Fruit fly (Drosophila melanogaster) whole organism, embryonic: ENCODE results near the gene Naam.

Source experiments
- Bgb ChIP-seq: fragments of 200-800 bp; sonication (Bioruptor generic); IDR thresholded peaks from 2 replicates; pipeline ENCODE4 v1.3.6; 2022; ENCODE audit warnings: missing biosample characterization, missing genetic modification characterization; ENCODE audit not compliant: partially characterized antibody
- CG10147 ChIP-seq: fragments of 200-800 bp; sonication (Bioruptor generic); optimal IDR thresholded peaks from 2 replicates; lab custom pipeline; 2019; ENCODE audit warnings: missing biosample characterization, mild to moderate bottlenecking, missing genetic modification characterization, moderate library complexity
- CG10274 ChIP-seq: fragments of 200-800 bp; sonication (Bioruptor generic); optimal IDR thresholded peaks from 3 replicates; lab custom pipeline; 2017; ENCODE audit warnings: missing biosample characterization, mild to moderate bottlenecking, missing genetic modification characterization
- CG10321 ChIP-seq: fragments of 200-800 bp; sonication (Bioruptor generic); IDR thresholded peaks from 2 replicates; pipeline ENCODE4 v1.3.6; 2022; ENCODE audit warnings: missing biosample characterization, missing genetic modification characterization
- CG13296 ChIP-seq: fragments of 200-800 bp; sonication (Bioruptor generic); optimal IDR thresholded peaks from 3 replicates; lab custom pipeline; 2018; ENCODE audit warnings: missing biosample characterization, mild to moderate bottlenecking, missing genetic modification characterization
- CG15514 ChIP-seq: fragments of 200-800 bp; sonication (Bioruptor generic); optimal IDR thresholded peaks from 3 replicates; lab custom pipeline; 2017; ENCODE audit warnings: missing biosample characterization, missing genetic modification characterization, mild to moderate bottlenecking, moderate library complexity, missing genetic modification reagents
- CG1603 ChIP-seq: fragments of 200-800 bp; sonication (Bioruptor generic); optimal IDR thresholded peaks from 2 replicates; lab custom pipeline; 2019; ENCODE audit warnings: missing biosample characterization, mild to moderate bottlenecking, missing genetic modification characterization, moderate library complexity
- CG16863 ChIP-seq: fragments of 200-800 bp; sonication (Bioruptor generic); optimal IDR thresholded peaks from 3 replicates; lab custom pipeline; 2016; ENCODE audit warnings: missing biosample characterization, missing genetic modification characterization
- CG1832 ChIP-seq: fragments of 200-800 bp; sonication (Bioruptor generic); optimal IDR thresholded peaks from 2 replicates; lab custom pipeline; 2017; ENCODE audit warnings: missing biosample characterization, mild to moderate bottlenecking, missing genetic modification characterization, inconsistent platforms
- CG34224 ChIP-seq: fragments of 200-800 bp; sonication (Bioruptor generic); IDR thresholded peaks from 3 replicates; pipeline ENCODE4 v1.3.6; 2022; ENCODE audit warnings: missing biosample characterization, missing genetic modification characterization; ENCODE audit not compliant: partially characterized antibody
- CG34422 ChIP-seq: fragments of 200-800 bp; sonication (Bioruptor generic); IDR thresholded peaks from 3 replicates; pipeline ENCODE4 v1.3.6; 2022; ENCODE audit warnings: missing biosample characterization, missing genetic modification characterization
- CG3726 ChIP-seq: fragments of 200-800 bp; sonication (Bioruptor generic); IDR thresholded peaks from 3 replicates; pipeline ENCODE4, ENCODE4 v1.3.6; 2022; ENCODE audit warnings: missing biosample characterization, missing genetic modification characterization
- CG3838 ChIP-seq: fragments of 200-800 bp; sonication (Bioruptor generic); optimal IDR thresholded peaks from 3 replicates; lab custom pipeline; 2016; ENCODE audit warnings: missing biosample characterization, missing genetic modification characterization
- CG6791 ChIP-seq: fragments of 200-800 bp; sonication (Bioruptor generic); IDR thresholded peaks from 3 replicates; pipeline ENCODE4 v1.3.6; 2022; ENCODE audit warnings: missing biosample characterization, missing genetic modification characterization; ENCODE audit not compliant: partially characterized antibody
- CG8478 ChIP-seq: fragments of >200 bp; optimal IDR thresholded peaks from 2 replicates; lab custom pipeline; 2018
- CG8944 ChIP-seq: fragments of 200-800 bp; sonication (Bioruptor generic); optimal IDR thresholded peaks from 3 replicates; lab custom pipeline; 2016; ENCODE audit warnings: missing biosample characterization, missing genetic modification characterization
- CG9437 ChIP-seq: fragments of 200-800 bp; sonication (Bioruptor generic); optimal IDR thresholded peaks from 2 replicates; lab custom pipeline; 2018; ENCODE audit warnings: missing biosample characterization, mild to moderate bottlenecking, missing genetic modification characterization
- CTCF ChIP-seq: fragments of 200-800 bp; sonication (Bioruptor generic); optimal IDR thresholded peaks from 2 replicates; lab custom pipeline; 2017; ENCODE audit warnings: missing biosample characterization, mild to moderate bottlenecking, missing genetic modification characterization, moderate library complexity
- Camta ChIP-seq: fragments of 200-800 bp; sonication (Bioruptor generic); optimal IDR thresholded peaks from 2 replicates; lab custom pipeline; 2016; ENCODE audit warnings: missing biosample characterization, missing genetic modification characterization
- Ets65A ChIP-seq: fragments of 200-800 bp; sonication (Bioruptor generic); peaks from one replicate; lab custom pipeline; 2016; ENCODE audit warnings: missing biosample characterization, missing genetic modification characterization
- Hey ChIP-seq: fragments of 200-800 bp; sonication (Bioruptor generic); optimal IDR thresholded peaks from 3 replicates; lab custom pipeline; 2018; ENCODE audit warnings: missing biosample characterization, mild to moderate bottlenecking, missing genetic modification characterization
- MBD-R2 ChIP-seq: fragments of 200-800 bp; sonication (Bioruptor generic); IDR thresholded peaks from 2 replicates; pipeline ENCODE4 v1.3.6; 2022; ENCODE audit warnings: missing biosample characterization, missing genetic modification characterization
- Mad ChIP-seq: fragments of 200-800 bp; sonication (Bioruptor generic); optimal IDR thresholded peaks from 2 replicates; lab custom pipeline; 2016; ENCODE audit warnings: missing biosample characterization, missing genetic modification characterization
- Trl ChIP-seq, 3 experiments: fragments of >200 bp in 2 of 3; fragments of 200-800 bp in 1 of 3; sonication (Bioruptor generic) in 1 of 3; optimal IDR thresholded peaks; 2 replicates in 1 of 3; 3 replicates in 2 of 3; lab custom pipeline; 2016 to 2017; ENCODE audit warnings: missing biosample characterization in 1 of 3, missing genetic modification characterization in 1 of 3
- abd-A ChIP-seq: fragments of 200-800 bp; sonication (Bioruptor generic); optimal IDR thresholded peaks from 3 replicates; lab custom pipeline; 2019; ENCODE audit warnings: missing biosample characterization, mild to moderate bottlenecking, missing genetic modification characterization, moderate library complexity
- chinmo ChIP-seq: fragments of 200-800 bp; sonication (Bioruptor generic); IDR thresholded peaks from 4 replicates; pipeline ENCODE4 v1.3.6; 2022; ENCODE audit warnings: missing biosample characterization, missing genetic modification characterization; ENCODE audit not compliant: partially characterized antibody
- crp ChIP-seq, 2 experiments: fragments of 200-800 bp; sonication (Bioruptor generic); optimal IDR thresholded peaks; 2 replicates in 1 of 2; 3 replicates in 1 of 2; lab custom pipeline; 2017; ENCODE audit warnings: missing biosample characterization in 2 of 2, missing genetic modification characterization in 2 of 2, mild to moderate bottlenecking in 1 of 2, moderate library complexity in 1 of 2
- dan ChIP-seq: fragments of 200-800 bp; sonication (Bioruptor generic); IDR thresholded peaks from 2 replicates; pipeline ENCODE4 v1.3.6; 2022; ENCODE audit warnings: missing biosample characterization, missing genetic modification characterization
- danr ChIP-seq: fragments of 200-800 bp; sonication (Bioruptor generic); IDR thresholded peaks from 2 replicates; pipeline ENCODE4 v1.3.6; 2022; ENCODE audit warnings: missing biosample characterization, missing genetic modification characterization
- esg ChIP-seq: fragments of 200-800 bp; sonication (Bioruptor generic); conservative IDR thresholded peaks from 2 replicates; pipeline ENCODE4 v1.3.6; 2022; ENCODE audit warnings: missing biosample characterization, missing genetic modification characterization
- ewg ChIP-seq: fragments of 200-800 bp; sonication (Bioruptor generic); optimal IDR thresholded peaks from 3 replicates; lab custom pipeline; 2017; ENCODE audit warnings: mild to moderate bottlenecking, missing biosample characterization, missing genetic modification reagents, missing genetic modification characterization
- ham ChIP-seq: fragments of 200-800 bp; sonication (Bioruptor generic); IDR thresholded peaks from 2 replicates; pipeline ENCODE4 v1.3.6; 2022; ENCODE audit warnings: missing biosample characterization, missing genetic modification characterization
- hbn ChIP-seq: fragments of 200-800 bp; sonication (Bioruptor generic); IDR thresholded peaks from 2 replicates; pipeline ENCODE4 v1.3.6; 2022; ENCODE audit warnings: missing biosample characterization, missing genetic modification characterization; ENCODE audit not compliant: partially characterized antibody
- kah ChIP-seq: fragments of 200-800 bp; sonication (Bioruptor generic); optimal IDR thresholded peaks from 2 replicates; lab custom pipeline; 2018; ENCODE audit warnings: missing biosample characterization, mild to moderate bottlenecking, missing genetic modification characterization
- onecut ChIP-seq: fragments of 200-800 bp; sonication (Bioruptor generic); IDR thresholded peaks from 2 replicates; pipeline ENCODE4 v1.3.6; 2022; ENCODE audit warnings: missing biosample characterization, missing genetic modification characterization
- scrt ChIP-seq: fragments of 200-800 bp; sonication (Bioruptor generic); optimal IDR thresholded peaks from 2 replicates; lab custom pipeline; 2018; ENCODE audit warnings: missing biosample characterization, mild to moderate bottlenecking, missing genetic modification characterization, moderate library complexity
- seq ChIP-seq: fragments of 200-800 bp; sonication (Bioruptor generic); IDR thresholded peaks from 2 replicates; pipeline ENCODE4 v1.3.6; 2022; ENCODE audit warnings: missing biosample characterization, missing genetic modification characterization
- sob ChIP-seq: fragments of 200-800 bp; sonication (Bioruptor generic); IDR thresholded peaks from 2 replicates; pipeline ENCODE4 v1.3.6; 2022; ENCODE audit warnings: missing biosample characterization, missing genetic modification characterization
- sr ChIP-seq: fragments of 200-800 bp; sonication (Bioruptor generic); IDR thresholded peaks from 3 replicates; pipeline ENCODE4 v1.3.6; 2022; ENCODE audit warnings: missing biosample characterization, missing genetic modification characterization
- tll ChIP-seq, 2 experiments: fragments of 200-800 bp in 1 of 2; fragments of >200 bp in 1 of 2; sonication (Bioruptor generic) in 1 of 2; optimal IDR thresholded peaks; 2 replicates each; lab custom pipeline; 2017 to 2019; ENCODE audit warnings: missing biosample characterization in 2 of 2, missing genetic modification characterization in 2 of 2, mild to moderate bottlenecking in 1 of 2, moderate library complexity in 1 of 2
- unc-4 ChIP-seq: fragments of 200-800 bp; sonication (Bioruptor generic); IDR thresholded peaks from 2 replicates; pipeline ENCODE4 v1.3.6; 2022; ENCODE audit warnings: missing biosample characterization, missing genetic modification characterization; ENCODE audit not compliant: partially characterized antibody

Gene Naam

DNA sequence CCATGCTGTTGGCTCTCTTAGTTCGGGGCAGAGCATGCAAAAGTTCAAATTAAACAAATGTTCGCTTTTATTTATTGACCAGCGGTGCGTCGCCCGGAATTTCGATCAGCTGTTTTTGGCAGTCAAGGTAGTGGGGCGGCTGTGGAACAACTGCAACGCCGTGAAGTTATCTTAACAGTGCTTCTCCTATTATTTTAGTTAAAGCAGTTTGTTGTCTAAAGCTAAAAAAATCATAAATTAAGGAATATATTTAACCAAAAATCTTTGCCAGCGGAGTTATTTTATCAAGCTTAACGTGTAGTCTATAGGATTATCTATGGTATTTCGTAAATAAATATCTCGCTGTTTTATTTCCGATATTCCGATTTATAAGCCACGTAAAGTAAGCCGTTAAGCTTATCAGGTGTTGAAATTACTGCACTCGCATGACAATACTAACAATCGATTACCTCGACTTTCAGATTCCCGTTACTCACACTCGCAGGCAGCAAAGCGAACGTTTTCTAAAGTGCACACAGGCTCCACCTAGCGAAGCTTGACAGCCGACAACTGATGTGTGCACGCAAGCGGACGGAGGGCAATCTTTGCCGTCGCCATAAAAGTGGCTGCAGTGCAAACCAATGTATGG is 22.8 kb upstream of the Naam start, which contains the start of the genes CG6195 and CG31220 (continued):
- peak; percentile 23 for TF ChIP-seq Camta (GFP tag; lab: Kevin White, UChicago)

DNA sequence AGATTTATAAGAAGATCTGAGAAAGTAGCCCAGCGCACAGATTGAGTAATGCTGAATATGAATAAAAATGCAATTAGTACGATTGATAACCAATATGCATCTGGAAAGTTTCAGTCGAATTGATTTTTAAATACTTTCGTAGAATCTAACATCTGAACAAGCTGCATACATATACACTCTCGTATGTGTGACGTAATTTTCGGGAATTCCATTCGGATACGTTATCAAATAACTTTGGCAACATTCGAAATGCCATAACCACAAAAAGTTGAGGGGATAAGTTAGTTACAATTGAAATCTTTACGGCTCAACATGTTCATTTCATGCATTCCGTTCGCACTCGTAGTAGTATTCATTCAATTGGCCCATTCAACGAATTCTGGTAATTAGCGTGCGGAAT is 20.5 kb upstream of the Naam start, which contains the start of gene CG31219:
TSS of gene CG31219 (plus strand) at position 301 of the 400 bp plus-strand sequence.
- TF ChIP-seq chinmo (GFP tag; lab: Robert Waterston, UW) (no peak), CG16863 (GFP tag; lab: Kevin White, UChicago) (no peak)

DNA sequence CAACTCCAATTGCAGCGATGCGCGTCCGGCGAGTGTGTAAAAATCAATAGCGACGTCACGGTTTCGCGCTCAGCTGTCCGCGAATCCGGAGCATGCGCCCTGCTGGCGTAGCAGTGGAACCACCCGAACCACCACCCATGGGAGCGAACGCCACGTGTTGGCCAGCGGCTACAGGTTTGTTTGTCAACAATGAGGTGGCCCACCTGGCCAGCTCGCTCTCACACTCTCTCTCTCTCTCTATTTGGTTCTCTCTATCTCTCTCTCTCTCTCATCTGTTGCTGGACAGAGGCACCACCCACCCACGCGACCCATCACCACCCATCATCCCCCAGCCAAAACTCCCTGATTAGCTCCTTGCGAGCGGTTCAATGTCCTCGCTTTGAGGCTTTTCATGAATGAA is 14.8 kb upstream of the Naam start:
- peak; percentile 46 for TF ChIP-seq CG1832 (GFP tag; lab: Kevin White, UChicago)
- peak; percentile 78; the same call in 2 of the 3 replicates for TF ChIP-seq CG34422 (GFP tag; lab: Robert Waterston, UW)
- peak; percentile 6 for TF ChIP-seq Ets65A (GFP tag; lab: Kevin White, UChicago)
- TF ChIP-seq unc-4 = peak; percentile 25; the same call in 1 of the 2 replicates
- no peak for TF ChIP-seq Camta (GFP tag; lab: Kevin White, UChicago)
- peak; percentile 66 for TF ChIP-seq CG15514 (GFP tag; lab: Kevin White, UChicago)
- no peak for TF ChIP-seq esg (GFP tag; lab: Robert Waterston, UW)
- peak; percentile 99 for TF ChIP-seq onecut (GFP tag; lab: Robert Waterston, UW)
- TF ChIP-seq sob (GFP tag; lab: Robert Waterston, UW) = no peak
- TF ChIP-seq sr (GFP tag; lab: Robert Waterston, UW) = 0 out of 3 replicates have a peak, but pooled peaks have one; percentile 6
- TF ChIP-seq hbn (GFP tag; lab: Robert Waterston, UW) = 0 out of 2 replicates have a peak, but pooled peaks have one; percentile 25
- TF ChIP-seq CG34224 (GFP tag; lab: Robert Waterston, UW) = peak; percentile 45; the same call in 2 of the 3 replicates
- no peak for TF ChIP-seq CG1603 (tag; lab: Kevin White, UChicago)
- TF ChIP-seq scrt (GFP tag; lab: Kevin White, UChicago) = peak; percentile 99
- no peak for TF ChIP-seq CG3726 (GFP tag; lab: Robert Waterston, UW)
- TF ChIP-seq kah (GFP tag; lab: Kevin White, UChicago) = peak; percentile 0
- peak; percentile 51 to 72 for TF ChIP-seq Trl (optimal IDR thresholded peaks at IDR 0.05; lab: Kevin White, UChicago)
- no peak for TF ChIP-seq Trl (GFP tag; optimal IDR thresholded peaks at IDR 0.05; lab: Kevin White, UChicago)
- peak; percentile 95 for TF ChIP-seq ewg (GFP tag; lab: Kevin White, UChicago)
- peak; percentile 11; the same call in 1 of the 2 replicates for TF ChIP-seq Bgb
- peak; percentile 71 for TF ChIP-seq MBD-R2 (GFP tag; lab: Robert Waterston, UW)
- peak in 1 of 2 experiments; percentile 57 for TF ChIP-seq crp (GFP tag; optimal IDR thresholded peaks at IDR 0.05; lab: Kevin White, UChicago)
- TF ChIP-seq seq (GFP tag; lab: Robert Waterston, UW) = peak; percentile 73; the same call in 1 of the 2 replicates
- peak; percentile 44 for TF ChIP-seq Hey (tag; lab: Kevin White, UChicago)
- peak; percentile 56 for TF ChIP-seq CG8478
- 0 out of 2 replicates have a peak, but pooled peaks have one; percentile 13 for TF ChIP-seq CG10321
- TF ChIP-seq, all 482 proteins: peak for 20

DNA sequence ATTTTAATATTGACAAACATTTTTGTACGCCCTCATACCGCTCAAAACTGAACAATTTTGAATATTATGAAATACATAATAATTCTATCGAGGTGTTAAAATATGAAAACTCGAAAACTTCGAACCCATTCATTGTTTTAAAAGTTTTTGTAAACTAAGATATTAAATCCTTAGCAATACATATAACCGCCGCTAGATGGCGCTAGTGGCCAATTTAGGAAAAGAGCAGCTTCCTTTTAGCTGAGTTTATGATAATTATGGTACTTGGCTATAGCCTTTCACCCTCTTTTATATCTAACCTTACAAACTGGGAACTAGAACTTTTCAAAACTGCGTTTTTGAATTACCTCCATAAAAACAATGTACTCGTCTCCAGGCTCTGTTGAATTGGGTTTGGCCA is 14.0 kb upstream of the Naam start:
- TF ChIP-seq dan (no peak), CTCF (GFP tag; lab: Kevin White, UChicago) (peak; percentile 61)

DNA sequence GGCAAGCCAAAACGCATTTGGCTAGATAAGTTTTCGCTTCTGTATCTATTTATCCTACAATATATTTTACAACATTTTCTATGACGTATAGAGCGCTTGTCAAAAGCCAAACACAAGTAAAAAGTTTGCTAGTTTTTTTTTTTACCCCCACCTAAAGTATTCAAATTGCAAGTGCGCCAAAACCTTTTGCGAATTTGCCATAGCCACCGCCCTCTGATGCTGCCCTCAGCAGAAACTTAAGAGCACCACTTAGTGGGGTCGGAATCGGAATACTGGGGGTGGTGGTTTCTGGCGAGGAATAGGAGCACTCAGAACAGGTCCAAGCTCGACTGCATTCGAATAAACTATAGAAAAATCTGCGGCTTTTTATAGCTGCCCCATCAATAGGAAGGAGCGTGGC is 13.5 kb upstream of the Naam start, which contains the start of gene CG6184:
TSS of gene CG6184 (minus strand) at position 101 of the 400 bp plus-strand sequence.
- TF ChIP-seq CG10274 (GFP tag; lab: Kevin White, UChicago) (no peak), CG3838 (GFP tag; lab: Kevin White, UChicago) (no peak), abd-A (tag; lab: Kevin White, UChicago) (no peak), CG9437 (GFP tag; lab: Kevin White, UChicago) (no peak), CTCF (GFP tag; lab: Kevin White, UChicago) (no peak), CG8944 (no peak), tll (GFP tag; optimal IDR thresholded peaks at IDR 0.05; lab: Kevin White, UChicago) (no peak), CG6791 (GFP tag; lab: Robert Waterston, UW) (no peak), CG10147 (no peak), ham (GFP tag; lab: Robert Waterston, UW) (no peak), CG13296 (GFP tag; lab: Kevin White, UChicago) (no peak), danr (GFP tag; lab: Robert Waterston, UW) (no peak), Bgb (no peak), Mad (GFP tag; lab: Kevin White, UChicago) (no peak)
